Worm (Caenorhabditis elegans) whole organism, L3 larva: ENCODE results near the gene lurp-4.

Source experiments
- R02D3.7 ChIP-seq: fragments of 150-350 bp; optimal IDR thresholded peaks from 2 replicates; lab custom pipeline; 2014; ENCODE audit warnings: missing biosample characterization, missing genetic modification characterization
- ZK546.5 ChIP-seq: sonication (generic microtip); optimal IDR thresholded peaks from 2 replicates; lab custom pipeline; 2017; ENCODE audit warnings: missing biosample characterization, missing genetic modification characterization
- aly-2 ChIP-seq: fragments of 150-350 bp; optimal IDR thresholded peaks from 2 replicates; lab custom pipeline; 2014; ENCODE audit warnings: missing biosample characterization, missing genetic modification characterization
- ama-1 ChIP-seq: fragments of 150-350 bp; optimal IDR thresholded peaks from 2 replicates; lab custom pipeline; 2018
- ceh-16 ChIP-seq: sonication (generic microtip); optimal IDR thresholded peaks from 2 replicates; lab custom pipeline; 2017; ENCODE audit warnings: missing biosample characterization, missing genetic modification characterization
- ceh-28 ChIP-seq: fragments of 150-350 bp; optimal IDR thresholded peaks from 2 replicates; lab custom pipeline; 2014; ENCODE audit warnings: missing biosample characterization, missing genetic modification reagents, missing genetic modification characterization
- ceh-82 ChIP-seq: fragments of 150-350 bp; optimal IDR thresholded peaks from 2 replicates; lab custom pipeline; 2014; ENCODE audit warnings: missing biosample characterization, missing genetic modification characterization
- ceh-9 ChIP-seq: sonication (generic microtip); optimal IDR thresholded peaks from 2 replicates; lab custom pipeline; 2018; ENCODE audit warnings: missing biosample characterization, missing genetic modification characterization
- daf-12 ChIP-seq: fragments of 150-350 bp; optimal IDR thresholded peaks from 2 replicates; lab custom pipeline; 2014; ENCODE audit warnings: missing biosample characterization, missing genetic modification reagents, missing genetic modification characterization
- egl-27 ChIP-seq: sonication (generic microtip); optimal IDR thresholded peaks from 4 replicates; lab custom pipeline; 2017; ENCODE audit warnings: missing biosample characterization, missing genetic modification reagents, missing genetic modification characterization
- egl-5 ChIP-seq: fragments of 150-350 bp; optimal IDR thresholded peaks from 2 replicates; lab custom pipeline; 2017; ENCODE audit warnings: missing biosample characterization, missing genetic modification reagents, missing genetic modification characterization, inconsistent platforms
- elt-1 ChIP-seq: fragments of 150-350 bp; optimal IDR thresholded peaks from 2 replicates; lab custom pipeline; 2014; ENCODE audit warnings: missing biosample characterization, missing genetic modification characterization
- elt-2 ChIP-seq: sonication (generic microtip); optimal IDR thresholded peaks from 2 replicates; lab custom pipeline; 2016; ENCODE audit warnings: missing genetic modification reagents, mild to moderate bottlenecking, missing genetic modification characterization, missing compliant biosample characterization
- elt-3 ChIP-seq, 3 experiments: fragments of 150-350 bp in 1 of 3; sonication (generic microtip) in 2 of 3; optimal IDR thresholded peaks; 2 replicates in 2 of 3; 4 replicates in 1 of 3; lab custom pipeline; 2014 to 2017; ENCODE audit warnings: missing biosample characterization in 3 of 3, missing genetic modification characterization in 3 of 3
- eor-1 ChIP-seq, 2 experiments: fragments of 150-350 bp; optimal IDR thresholded peaks; 2 replicates each; lab custom pipeline; 2014 to 2018; ENCODE audit warnings: missing biosample characterization in 2 of 2, missing genetic modification characterization in 2 of 2
- fkh-10 ChIP-seq: sonication (generic microtip); optimal IDR thresholded peaks from 2 replicates; lab custom pipeline; 2017; ENCODE audit warnings: missing biosample characterization, missing genetic modification reagents, missing genetic modification characterization
- fkh-2 ChIP-seq: fragments of 150-350 bp; optimal IDR thresholded peaks from 2 replicates; lab custom pipeline; 2014; ENCODE audit warnings: missing biosample characterization, missing genetic modification reagents, missing genetic modification characterization
- fos-1 ChIP-seq: fragments of 150-350 bp; optimal IDR thresholded peaks from 2 replicates; lab custom pipeline; 2014; ENCODE audit warnings: missing biosample characterization, missing genetic modification characterization
- hmg-11 ChIP-seq: sonication (generic microtip); optimal IDR thresholded peaks from 2 replicates; lab custom pipeline; 2016; ENCODE audit warnings: missing genetic modification characterization, missing compliant biosample characterization
- jun-1 ChIP-seq: fragments of 150-350 bp; optimal IDR thresholded peaks from 2 replicates; lab custom pipeline; 2014; ENCODE audit warnings: missing biosample characterization, missing genetic modification reagents, missing genetic modification characterization
- lin-15B ChIP-seq: fragments of 150-350 bp; optimal IDR thresholded peaks from 2 replicates; lab custom pipeline; 2014; ENCODE audit warnings: missing biosample characterization, missing genetic modification characterization
- lin-39 ChIP-seq: fragments of 150-350 bp; optimal IDR thresholded peaks from 2 replicates; lab custom pipeline; 2018; ENCODE audit warnings: missing biosample characterization, missing genetic modification reagents, missing genetic modification characterization
- lsy-12 ChIP-seq: sonication (generic microtip); optimal IDR thresholded peaks from 2 replicates; lab custom pipeline; 2016; ENCODE audit warnings: mild to moderate bottlenecking, missing genetic modification characterization, missing compliant biosample characterization
- mdl-1 ChIP-seq: fragments of 150-350 bp; optimal IDR thresholded peaks from 2 replicates; lab custom pipeline; 2014; ENCODE audit warnings: missing biosample characterization, missing genetic modification characterization
- mml-1 ChIP-seq: fragments of 150-350 bp; sonication (generic microtip); optimal IDR thresholded peaks from 3 replicates; lab custom pipeline; 2014; ENCODE audit warnings: missing biosample characterization, missing genetic modification characterization
- nfya-1 ChIP-seq: sonication (generic microtip); optimal IDR thresholded peaks from 2 replicates; lab custom pipeline; 2017; ENCODE audit warnings: missing genetic modification characterization, mild to moderate bottlenecking, missing compliant biosample characterization, antibody characterized with exemption, moderate library complexity; ENCODE audit not compliant: insufficient read depth
- nhr-11 ChIP-seq: fragments of 150-350 bp; optimal IDR thresholded peaks from 2 replicates; lab custom pipeline; 2014; ENCODE audit warnings: missing biosample characterization, missing genetic modification characterization
- nhr-12 ChIP-seq: fragments of 150-350 bp; optimal IDR thresholded peaks from 2 replicates; lab custom pipeline; 2014; ENCODE audit warnings: missing biosample characterization, missing genetic modification characterization
- nhr-23 ChIP-seq: fragments of 150-350 bp; optimal IDR thresholded peaks from 2 replicates; lab custom pipeline; 2014; ENCODE audit warnings: missing biosample characterization, missing genetic modification reagents, missing genetic modification characterization
- nhr-237 ChIP-seq: fragments of 150-350 bp; optimal IDR thresholded peaks from 2 replicates; lab custom pipeline; 2014; ENCODE audit warnings: missing biosample characterization, missing genetic modification characterization
- nhr-25 ChIP-seq: sonication (generic microtip); optimal IDR thresholded peaks from 2 replicates; lab custom pipeline; 2017; ENCODE audit warnings: missing biosample characterization, missing genetic modification characterization
- nhr-28 ChIP-seq: fragments of 150-350 bp; optimal IDR thresholded peaks from 2 replicates; lab custom pipeline; 2014; ENCODE audit warnings: missing biosample characterization, missing genetic modification characterization
- nhr-43 ChIP-seq: sonication (generic microtip); optimal IDR thresholded peaks from 2 replicates; lab custom pipeline; 2016; ENCODE audit warnings: mild to moderate bottlenecking, missing genetic modification characterization, missing compliant biosample characterization; ENCODE audit not compliant: poor library complexity, severe bottlenecking
- nhr-67 ChIP-seq: fragments of 150-350 bp; optimal IDR thresholded peaks from 2 replicates; lab custom pipeline; 2014; ENCODE audit warnings: missing biosample characterization, missing genetic modification characterization
- nhr-76 ChIP-seq: fragments of 150-350 bp; sonication (generic microtip); optimal IDR thresholded peaks from 5 replicates; lab custom pipeline; 2014; ENCODE audit warnings: missing biosample characterization, missing genetic modification characterization
- nhr-77 ChIP-seq: fragments of 150-350 bp; optimal IDR thresholded peaks from 2 replicates; lab custom pipeline; 2014; ENCODE audit warnings: missing biosample characterization, missing genetic modification characterization
- pha-4 ChIP-seq: fragments of 150-350 bp; optimal IDR thresholded peaks from 2 replicates; lab custom pipeline; 2014; ENCODE audit warnings: missing biosample characterization, missing genetic modification reagents, missing genetic modification characterization
- pqm-1 ChIP-seq: fragments of 150-350 bp; optimal IDR thresholded peaks from 2 replicates; lab custom pipeline; 2017; ENCODE audit warnings: missing biosample characterization, missing genetic modification characterization, inconsistent platforms
- sea-2 ChIP-seq: fragments of 150-350 bp; sonication (generic microtip); optimal IDR thresholded peaks from 4 replicates; lab custom pipeline; 2014; ENCODE audit warnings: missing biosample characterization, missing genetic modification reagents, missing genetic modification characterization
- skn-1 ChIP-seq: fragments of 150-350 bp; optimal IDR thresholded peaks from 2 replicates; lab custom pipeline; 2014; ENCODE audit warnings: missing biosample characterization, missing genetic modification characterization
- snpc-4 ChIP-seq: fragments of 150-350 bp; optimal IDR thresholded peaks from 2 replicates; lab custom pipeline; 2014; ENCODE audit warnings: missing biosample characterization, missing genetic modification characterization
- tbx-2 ChIP-seq: sonication (generic microtip); optimal IDR thresholded peaks from 2 replicates; lab custom pipeline; 2016; ENCODE audit warnings: mild to moderate bottlenecking, missing genetic modification characterization, missing compliant biosample characterization
- unc-39 ChIP-seq: sonication (generic microtip); optimal IDR thresholded peaks from 4 replicates; lab custom pipeline; 2017; ENCODE audit warnings: missing biosample characterization, missing genetic modification characterization
- unc-62 ChIP-seq: fragments of 150-350 bp; sonication (generic microtip); optimal IDR thresholded peaks from 4 replicates; lab custom pipeline; 2014; ENCODE audit warnings: missing biosample characterization, missing genetic modification reagents, missing genetic modification characterization
- zag-1 ChIP-seq: fragments of 150-350 bp; optimal IDR thresholded peaks from 2 replicates; lab custom pipeline; 2014; ENCODE audit warnings: missing biosample characterization, missing genetic modification characterization
- ztf-11 ChIP-seq: fragments of 150-350 bp; optimal IDR thresholded peaks from 2 replicates; lab custom pipeline; 2014; ENCODE audit warnings: missing biosample characterization, missing genetic modification characterization
- ztf-4 ChIP-seq: fragments of 150-350 bp; optimal IDR thresholded peaks from 2 replicates; lab custom pipeline; 2014; ENCODE audit warnings: missing biosample characterization, missing genetic modification characterization

Gene lurp-4

ce11 chrV:13081197-13081747 lies 11.2 kb upstream of the lurp-4 start:
- TF ChIP-seq ztf-11 (tag; lab: Kevin White, UChicago) (no peak), egl-5 (tag; lab: Kevin White, UChicago) (no peak), mdl-1 (peak; percentile 84), nhr-25 (tag; lab: Kevin White, UChicago) (peak; percentile 99), unc-62 (GFP tag; lab: Kevin White, UChicago) (peak; percentile 55), eor-1 (tag; optimal IDR thresholded peaks at IDR 0.05; lab: Kevin White, UChicago) (no peak), mml-1 (no peak), nhr-11 (tag; lab: Kevin White, UChicago) (no peak), jun-1 (tag; lab: Kevin White, UChicago) (peak; percentile 79), egl-27 (no peak), nhr-77 (peak; percentile 19), nhr-43 (tag; lab: Kevin White, UChicago) (peak; percentile 97), daf-12 (tag; lab: Kevin White, UChicago) (no peak), ceh-16 (tag; lab: Kevin White, UChicago) (no peak), hmg-11 (tag; lab: Kevin White, UChicago) (no peak), nhr-12 (tag; lab: Kevin White, UChicago) (no peak), nhr-67 (no peak), skn-1 (tag; lab: Kevin White, UChicago) (no peak), aly-2 (tag; lab: Kevin White, UChicago) (no peak), lin-15B (tag; lab: Kevin White, UChicago) (no peak), elt-3 (tag; optimal IDR thresholded peaks at IDR 0.05; lab: Kevin White, UChicago) (peak; percentile 39 to 80 (median 78)), nhr-23 (tag; lab: Kevin White, UChicago) (peak; percentile 97), fkh-10 (GFP tag; lab: Kevin White, UChicago) (no peak), zag-1 (tag; lab: Kevin White, UChicago) (no peak), nhr-76 (tag; lab: Kevin White, UChicago) (peak; percentile 3), nfya-1 (no peak), lin-39 (tag; lab: Kevin White, UChicago) (no peak), sea-2 (GFP tag; lab: Kevin White, UChicago) (no peak), nhr-28 (no peak), pha-4 (tag; lab: Kevin White, UChicago) (no peak), snpc-4 (tag; lab: Kevin White, UChicago) (no peak), lsy-12 (tag; lab: Kevin White, UChicago) (peak; percentile 62), fos-1 (tag; lab: Kevin White, UChicago) (no peak), ama-1 (lab: Kevin White, UChicago) (no peak), fkh-2 (tag; lab: Kevin White, UChicago) (no peak), unc-39 (tag; lab: Kevin White, UChicago) (no peak), ceh-82 (tag; lab: Kevin White, UChicago) (no peak), ceh-9 (tag; lab: Kevin White, UChicago) (no peak), elt-2 (tag; lab: Kevin White, UChicago) (peak; percentile 66), R02D3.7 (tag; lab: Kevin White, UChicago) (peak; percentile 18), nhr-237 (no peak), ztf-4 (tag; lab: Kevin White, UChicago) (no peak), tbx-2 (tag; lab: Kevin White, UChicago) (peak; percentile 64), pqm-1 (tag; lab: Kevin White, UChicago) (peak; percentile 64), elt-1 (peak; percentile 91), ZK546.5 (tag; lab: Kevin White, UChicago) (no peak), ceh-28 (peak; percentile 52)
